Worm (Caenorhabditis elegans) whole organism, mixed stage, embryonic: ENCODE results near the gene clec-240.

Source experiments
- ceh-39 ChIP-seq: fragments of 150-350 bp; optimal IDR thresholded peaks from 2 replicates; lab custom pipeline; 2014; ENCODE audit warnings: missing biosample characterization, missing genetic modification characterization
- ceh-83 ChIP-seq: fragments of 200-800 bp; sonication (Bioruptor generic); optimal IDR thresholded peaks from 2 replicates; lab custom pipeline; 2018; ENCODE audit warnings: mild to moderate bottlenecking, missing genetic modification characterization, missing compliant biosample characterization
- mab-5 ChIP-seq: fragments of 150-350 bp; optimal IDR thresholded peaks from 2 replicates; lab custom pipeline; 2014; ENCODE audit warnings: missing biosample characterization, missing genetic modification characterization
- nhr-237 ChIP-seq: fragments of 150-350 bp; optimal IDR thresholded peaks from 2 replicates; lab custom pipeline; 2014; ENCODE audit warnings: missing biosample characterization, missing genetic modification characterization
- pha-4 ChIP-seq: fragments of 150-350 bp; optimal IDR thresholded peaks from 2 replicates; lab custom pipeline; 2018; ENCODE audit warnings: missing biosample characterization, missing genetic modification reagents, missing genetic modification characterization
- tbx-8 ChIP-seq: fragments of 200-800 bp; sonication (Bioruptor generic); optimal IDR thresholded peaks from 2 replicates; lab custom pipeline; 2018; ENCODE audit warnings: mild to moderate bottlenecking, missing genetic modification characterization, moderate library complexity, missing compliant biosample characterization

DNA sequence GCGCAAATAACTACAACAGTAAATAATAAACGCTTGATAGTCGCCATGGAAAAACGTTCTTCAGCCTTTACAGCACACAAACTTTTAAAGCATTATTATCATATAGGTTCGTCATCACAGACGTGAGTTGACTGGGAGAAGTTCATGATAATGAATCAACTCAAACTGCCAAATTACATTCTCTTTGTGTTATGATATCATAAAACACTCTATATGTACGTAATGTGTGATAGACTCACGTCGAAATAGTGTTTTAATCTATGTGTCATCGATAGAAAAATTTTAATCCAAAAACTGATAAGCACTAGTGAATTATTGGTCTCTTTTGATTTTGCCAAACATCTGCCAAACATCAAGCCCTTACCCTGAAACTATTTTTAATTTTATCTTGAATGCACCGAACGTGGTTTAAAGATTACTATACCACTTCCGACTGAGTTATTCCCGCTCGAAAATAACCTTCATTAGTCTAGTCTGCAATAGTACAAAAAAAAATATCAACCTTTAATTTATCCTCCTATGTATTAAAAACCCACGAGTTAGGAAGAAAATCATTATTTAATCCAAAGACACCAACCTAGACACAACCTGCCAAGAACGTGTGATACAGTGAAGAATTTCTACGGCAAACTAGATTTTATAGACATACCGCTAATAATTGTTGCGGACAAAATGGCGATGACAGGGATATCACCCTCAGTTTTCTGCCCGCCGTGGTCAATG lies at the start of gene clec-240, which contains the start of gene clc-12:
- TF ChIP-seq mab-5 (tag; lab: Kevin White, UChicago) (no peak), nhr-237 (tag; lab: Kevin White, UChicago) (no peak), pha-4 (no peak), tbx-8 (GFP tag; lab: Kevin White, UChicago) (no peak), ceh-83 (GFP tag; lab: Kevin White, UChicago) (no peak), ceh-39 (tag; lab: Kevin White, UChicago) (no peak)
